Worm (Caenorhabditis elegans) whole organism, L4 larva: ENCODE results near the gene sahd-1.

Experiments
- F37D6.2 ChIP-seq: sonication (generic microtip); optimal IDR thresholded peaks from 2 replicates; lab custom pipeline; 2016; ENCODE audit warnings: mild to moderate bottlenecking, missing genetic modification characterization, missing compliant biosample characterization
- T20F7.1 ChIP-seq: fragments of 200-800 bp; sonication (Bioruptor generic); optimal IDR thresholded peaks from 2 replicates; lab custom pipeline; 2018; ENCODE audit warnings: mild to moderate bottlenecking, missing genetic modification characterization, missing compliant biosample characterization
- ZK546.5 ChIP-seq, 2 experiments: sonication (generic microtip); optimal IDR thresholded peaks; 2 replicates each; lab custom pipeline; 2017; ENCODE audit warnings: missing biosample characterization in 2 of 2, missing genetic modification characterization in 2 of 2
- ama-1 ChIP-seq: fragments of 150-350 bp; optimal IDR thresholded peaks from 2 replicates; lab custom pipeline; 2014; ENCODE audit warnings: inconsistent platforms, mixed read lengths
- attf-4 ChIP-seq: sonication (generic microtip); optimal IDR thresholded peaks from 3 replicates; lab custom pipeline; 2017; ENCODE audit warnings: missing biosample characterization, missing genetic modification characterization
- ceh-20 ChIP-seq: fragments of 200-800 bp; sonication (Bioruptor generic); IDR thresholded peaks from 2 replicates; pipeline ENCODE4 v1.3.6; 2022; ENCODE audit warnings: missing genetic modification reagents, missing genetic modification characterization, missing compliant biosample characterization
- ceh-32 ChIP-seq: sonication (generic microtip); optimal IDR thresholded peaks from 2 replicates; lab custom pipeline; 2016; ENCODE audit warnings: mild to moderate bottlenecking, missing genetic modification characterization, missing compliant biosample characterization; ENCODE audit not compliant: poor library complexity
- ceh-82 ChIP-seq: sonication (generic microtip); optimal IDR thresholded peaks from 2 replicates; lab custom pipeline; 2017; ENCODE audit warnings: missing biosample characterization, missing genetic modification characterization
- ces-1 ChIP-seq: fragments of 150-350 bp; sonication (generic microtip); optimal IDR thresholded peaks from 4 replicates; lab custom pipeline; 2014; ENCODE audit warnings: missing biosample characterization, missing genetic modification reagents, missing genetic modification characterization
- cey-2 ChIP-seq: sonication (generic microtip); optimal IDR thresholded peaks from 3 replicates; lab custom pipeline; 2017; ENCODE audit warnings: missing genetic modification characterization, mild to moderate bottlenecking, missing compliant biosample characterization, antibody characterized with exemption, borderline replicate concordance; ENCODE audit not compliant: insufficient read depth
- ctbp-1 ChIP-seq: fragments of 200-800 bp; sonication (Bioruptor generic); IDR thresholded peaks from 2 replicates; pipeline ENCODE4 v1.3.6; 2022; ENCODE audit warnings: missing genetic modification reagents, missing genetic modification characterization, missing compliant biosample characterization
- daf-16 ChIP-seq, 3 experiments: sonication (generic microtip); optimal IDR thresholded peaks; 2 replicates each; lab custom pipeline; 2016 to 2017; ENCODE audit warnings: missing genetic modification characterization in 3 of 3, missing genetic modification reagents in 3 of 3, mild to moderate bottlenecking in 2 of 3, missing compliant biosample characterization in 2 of 3, missing biosample characterization in 1 of 3, moderate library complexity in 1 of 3
- duxl-1 ChIP-seq: sonication (generic microtip); optimal IDR thresholded peaks from 2 replicates; lab custom pipeline; 2016; ENCODE audit warnings: mild to moderate bottlenecking, missing genetic modification characterization, moderate library complexity, missing compliant biosample characterization; ENCODE audit not compliant: poor library complexity
- hif-1 ChIP-seq, 2 experiments: sonication (generic microtip); optimal IDR thresholded peaks; 2 replicates each; lab custom pipeline; 2016 to 2017; ENCODE audit warnings: missing compliant biosample characterization in 2 of 2, missing genetic modification characterization in 2 of 2, missing genetic modification reagents in 2 of 2, missing genotype in 2 of 2, mild to moderate bottlenecking in 1 of 2
- hlh-11 ChIP-seq: fragments of 200-800 bp; sonication (Bioruptor generic); optimal IDR thresholded peaks from 2 replicates; lab custom pipeline; 2018; ENCODE audit warnings: mild to moderate bottlenecking, missing genetic modification characterization, missing compliant biosample characterization
- lim-7 ChIP-seq: fragments of 200-800 bp; sonication (Bioruptor generic); IDR thresholded peaks from 2 replicates; pipeline ENCODE4 v1.3.6; 2022; ENCODE audit warnings: missing genetic modification characterization, missing compliant biosample characterization
- lin-29 ChIP-seq: fragments of 200-800 bp; sonication (Bioruptor generic); IDR thresholded peaks from 2 replicates; pipeline ENCODE4 v1.3.6; 2022; ENCODE audit warnings: missing genetic modification reagents, missing genetic modification characterization, missing compliant biosample characterization
- lir-3 ChIP-seq: sonication (generic microtip); optimal IDR thresholded peaks from 2 replicates; lab custom pipeline; 2016; ENCODE audit warnings: mild to moderate bottlenecking, missing genetic modification characterization, missing compliant biosample characterization
- mdl-1 ChIP-seq, 2 experiments: fragments of 150-350 bp in 1 of 2; sonication (generic microtip) in 1 of 2; optimal IDR thresholded peaks; 2 replicates each; lab custom pipeline; 2014 to 2017; ENCODE audit warnings: missing biosample characterization in 2 of 2, missing genetic modification characterization in 2 of 2
- mes-2 ChIP-seq: sonication (generic microtip); optimal IDR thresholded peaks from 2 replicates; lab custom pipeline; 2016; ENCODE audit warnings: missing genotype, mild to moderate bottlenecking, missing genetic modification characterization, missing compliant biosample characterization; ENCODE audit not compliant: poor library complexity, severe bottlenecking
- nhr-10 ChIP-seq: fragments of 150-350 bp; optimal IDR thresholded peaks from 2 replicates; lab custom pipeline; 2014; ENCODE audit warnings: missing biosample characterization, missing genetic modification characterization
- nhr-11 ChIP-seq: fragments of 150-350 bp; optimal IDR thresholded peaks from 2 replicates; lab custom pipeline; 2014; ENCODE audit warnings: missing biosample characterization, missing genetic modification characterization
- nhr-237 ChIP-seq: sonication (generic microtip); optimal IDR thresholded peaks from 2 replicates; lab custom pipeline; 2017; ENCODE audit warnings: missing biosample characterization, missing genetic modification characterization
- nhr-41 ChIP-seq: fragments of 200-800 bp; sonication (Bioruptor generic); IDR thresholded peaks from 2 replicates; pipeline ENCODE4 v1.3.6; 2022; ENCODE audit warnings: missing genetic modification reagents, missing genetic modification characterization, missing compliant biosample characterization
- nhr-76 ChIP-seq: fragments of 150-350 bp; optimal IDR thresholded peaks from 2 replicates; lab custom pipeline; 2014; ENCODE audit warnings: missing biosample characterization, missing genetic modification characterization
- nhr-77 ChIP-seq: fragments of 150-350 bp; optimal IDR thresholded peaks from 2 replicates; lab custom pipeline; 2014; ENCODE audit warnings: missing biosample characterization, missing genetic modification characterization
- pqm-1 ChIP-seq: sonication (generic microtip); optimal IDR thresholded peaks from 2 replicates; lab custom pipeline; 2017; ENCODE audit warnings: missing biosample characterization, missing genetic modification characterization
- sdz-12 ChIP-seq: fragments of 200-800 bp; sonication (Bioruptor generic); optimal IDR thresholded peaks from 2 replicates; lab custom pipeline; 2018; ENCODE audit warnings: mild to moderate bottlenecking, missing genetic modification characterization, missing compliant biosample characterization
- snpc-1.2 ChIP-seq: fragments of 200-800 bp; sonication (Bioruptor generic); IDR thresholded peaks from 2 replicates; pipeline ENCODE4 v1.3.6; 2022; ENCODE audit warnings: missing genetic modification reagents, missing genetic modification characterization, missing compliant biosample characterization
- snpc-4 ChIP-seq: fragments of 150-350 bp; optimal IDR thresholded peaks from 2 replicates; lab custom pipeline; 2014; ENCODE audit warnings: missing biosample characterization, missing genetic modification characterization
- tra-1 ChIP-seq: fragments of 200-800 bp; sonication (Bioruptor generic); IDR thresholded peaks from 2 replicates; pipeline ENCODE4 v1.3.6; 2022; ENCODE audit warnings: missing genetic modification reagents, missing genetic modification characterization, missing compliant biosample characterization
- unc-62 ChIP-seq, 3 experiments: fragments of 150-350 bp in 1 of 3; sonication (generic microtip); optimal IDR thresholded peaks in 2 of 3; peaks in 1 of 3; 1 replicate in 1 of 3; 2 replicates in 2 of 3; lab custom pipeline; 2014 to 2017; ENCODE audit warnings: missing biosample characterization in 3 of 3, missing genetic modification characterization in 3 of 3, missing genetic modification reagents in 3 of 3, missing genotype in 1 of 3
- zip-11 ChIP-seq: fragments of 200-800 bp; sonication (Bioruptor generic); IDR thresholded peaks from 2 replicates; pipeline ENCODE4 v1.3.6; 2022; ENCODE audit warnings: missing genetic modification characterization, missing compliant biosample characterization
- zip-2 ChIP-seq: fragments of 150-350 bp; optimal IDR thresholded peaks from 2 replicates; lab custom pipeline; 2014; ENCODE audit warnings: missing biosample characterization, missing genetic modification characterization
- ztf-11 ChIP-seq: fragments of 150-350 bp; optimal IDR thresholded peaks from 2 replicates; lab custom pipeline; 2014; ENCODE audit warnings: missing biosample characterization, missing genetic modification characterization

Gene sahd-1

ce11 chrII:5533642-5534041 lies 18.9 kb upstream of the sahd-1 start, which contains the start of gene hlh-26 (continued):
- TF ChIP-seq daf-16 (GFP tag; optimal IDR thresholded peaks at IDR 0.05; lab: Kevin White, UChicago) (no peak), daf-16 (tag; optimal IDR thresholded peaks at IDR 0.05; lab: Kevin White, UChicago) (no peak), ctbp-1 (no peak), nhr-41 (GFP tag; lab: Robert Waterston, UW) (no peak)
- TF ChIP-seq, all 104 proteins: peak for 0

DNA sequence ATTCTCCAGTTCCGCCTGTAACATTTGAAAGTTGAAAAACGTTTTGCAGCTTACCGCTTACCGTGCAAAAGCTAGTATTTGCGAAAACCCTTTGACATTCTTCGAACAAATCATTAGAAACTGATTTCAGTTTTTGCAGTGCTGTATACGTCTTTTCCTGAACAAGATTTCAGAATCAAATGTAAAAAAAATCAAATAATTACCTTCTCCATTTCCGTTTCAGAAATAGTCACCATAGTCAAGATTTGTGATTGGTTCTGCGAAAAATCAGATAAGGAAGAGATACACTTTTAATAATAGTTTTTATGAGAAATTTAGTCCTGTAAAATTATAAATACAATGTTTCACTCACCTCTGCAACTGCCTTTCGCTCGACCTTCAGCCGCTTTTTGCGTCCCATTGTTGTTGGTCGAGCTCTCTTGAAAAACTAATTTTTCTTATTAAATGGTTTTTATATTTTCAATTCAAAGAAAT lies 17.1 kb upstream of the sahd-1 start, which contains the start of gene C17C3.9:
TSS of gene C17C3.9 (minus strand) at position 424 of the 474 bp plus-strand sequence.
- peak in 1 of 2 experiments; percentile 91 for TF ChIP-seq unc-62 (GFP tag; optimal IDR thresholded peaks at IDR 0.05 in 1 of 2; lab: Kevin White, UChicago)
- TF ChIP-seq unc-62 (tag; optimal IDR thresholded peaks at IDR 0.05; lab: Kevin White, UChicago): no peak
- TF ChIP-seq snpc-4 (tag; lab: Kevin White, UChicago): no peak
- no peak for TF ChIP-seq nhr-10 (tag; lab: Kevin White, UChicago)
- no peak for TF ChIP-seq hif-1 (tag; optimal IDR thresholded peaks at IDR 0.05; lab: Kevin White, UChicago)
- no peak for TF ChIP-seq ctbp-1

ce11 chrII:5527841-5528240 lies 13.1 kb upstream of the sahd-1 start, which contains the start of gene ZK177.1:
TSS of gene ZK177.1 (plus strand) at chrII:5528141.
- TF ChIP-seq ZK546.5 (tag; optimal IDR thresholded peaks at IDR 0.05; lab: Kevin White, UChicago) (no peak), nhr-77 (no peak), mdl-1 (tag; optimal IDR thresholded peaks at IDR 0.05; lab: Kevin White, UChicago) (no peak), ceh-82 (tag; lab: Kevin White, UChicago) (no peak), lir-3 (tag; lab: Kevin White, UChicago) (no peak), duxl-1 (no peak), F37D6.2 (tag; lab: Kevin White, UChicago) (no peak), T20F7.1 (GFP tag; lab: Kevin White, UChicago) (no peak), ceh-32 (tag; lab: Kevin White, UChicago) (no peak), zip-2 (tag; lab: Kevin White, UChicago) (no peak), ces-1 (GFP tag; lab: Kevin White, UChicago) (no peak), nhr-237 (tag; lab: Kevin White, UChicago) (no peak), hlh-11 (no peak), sdz-12 (no peak), ama-1 (lab: Kevin White, UChicago) (no peak), attf-4 (no peak), ztf-11 (tag; lab: Kevin White, UChicago) (no peak), snpc-1.2 (GFP tag; lab: Robert Waterston, UW) (no peak), lim-7 (GFP tag; lab: Robert Waterston, UW) (no peak)
- TF ChIP-seq, all 104 proteins: peak for 0

DNA sequence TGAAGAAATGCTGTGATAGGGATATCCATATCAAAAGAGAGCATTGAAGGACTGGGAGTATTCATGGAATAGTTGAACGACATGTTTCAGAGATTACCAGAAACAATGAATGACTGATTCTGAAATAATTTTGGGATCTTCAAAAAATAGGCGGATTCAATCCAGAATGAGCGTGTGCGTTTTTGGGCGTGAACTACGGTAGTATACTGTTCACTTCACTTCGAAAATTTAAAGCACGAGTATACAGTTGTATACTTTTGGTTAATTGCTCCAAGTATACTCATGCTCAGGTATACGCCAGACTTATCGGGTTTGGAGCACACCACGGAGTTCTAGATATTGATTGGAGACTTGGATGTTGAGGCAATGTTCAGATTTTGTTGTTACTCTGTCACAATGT lies 10.6 kb upstream of the sahd-1 start, which contains the start of gene tbx-35:
TSS of gene tbx-35 (minus strand) at position 101 of the 400 bp plus-strand sequence.
- TF ChIP-seq ceh-20 (GFP tag; lab: Robert Waterston, UW) (no peak), pqm-1 (tag; lab: Kevin White, UChicago) (no peak), daf-16 (GFP tag; optimal IDR thresholded peaks at IDR 0.05; lab: Kevin White, UChicago) (no peak), daf-16 (tag; optimal IDR thresholded peaks at IDR 0.05; lab: Kevin White, UChicago) (no peak), ces-1 (GFP tag; lab: Kevin White, UChicago) (no peak), nhr-76 (tag; lab: Kevin White, UChicago) (no peak), mes-2 (no peak), cey-2 (tag; lab: Kevin White, UChicago) (no peak), nhr-11 (tag; lab: Kevin White, UChicago) (no peak), zip-11 (GFP tag; lab: Robert Waterston, UW) (no peak), lin-29 (GFP tag; lab: Robert Waterston, UW) (no peak), nhr-41 (GFP tag; lab: Robert Waterston, UW) (no peak), nhr-77 (no peak), tra-1 (no peak)
